Worm (Caenorhabditis elegans) whole organism, early embryonic: Measurements from ENCODE around the gene Y82E9BR.6.
"Not testable (repeated sequence)": the region's sequence is repeated elsewhere in the genome, so short reads cannot be mapped to it uniquely, and the experiment has no call there.

Experiments used
- B0310.2 ChIP-seq: sonication (generic microtip); optimal IDR thresholded peaks from 2 replicates; lab custom pipeline; 2016; ENCODE audit warnings: mild to moderate bottlenecking, missing genetic modification characterization, missing compliant biosample characterization
- F13C5.2 ChIP-seq: sonication (generic microtip); optimal IDR thresholded peaks from 2 replicates; lab custom pipeline; 2017; ENCODE audit warnings: mild to moderate bottlenecking, missing genetic modification characterization, inconsistent platforms, missing compliant biosample characterization
- aly-1 ChIP-seq: sonication (generic microtip); optimal IDR thresholded peaks from 2 replicates; lab custom pipeline; 2016; ENCODE audit warnings: missing genetic modification characterization, missing compliant biosample characterization
- ama-1 ChIP-seq: fragments of 150-350 bp; optimal IDR thresholded peaks from 2 replicates; lab custom pipeline; 2014
- ceh-13 ChIP-seq: fragments of 200-800 bp; sonication (Bioruptor generic); optimal IDR thresholded peaks from 2 replicates; lab custom pipeline; 2018; ENCODE audit warnings: mild to moderate bottlenecking, missing genetic modification characterization, missing compliant biosample characterization
- ceh-36 ChIP-seq: sonication (generic microtip); optimal IDR thresholded peaks from 2 replicates; lab custom pipeline; 2016; ENCODE audit warnings: missing genetic modification characterization, inconsistent platforms, missing compliant biosample characterization
- ets-7 ChIP-seq: sonication (generic microtip); optimal IDR thresholded peaks from 2 replicates; lab custom pipeline; 2016; ENCODE audit warnings: missing genotype, missing genetic modification characterization, missing compliant biosample characterization
- flt-1 ChIP-seq: fragments of 200-800 bp; sonication (Bioruptor generic); IDR thresholded peaks from 2 replicates; pipeline ENCODE4 v1.3.6; 2022; ENCODE audit warnings: missing genetic modification characterization, missing compliant biosample characterization
- hmbx-1 ChIP-seq: sonication (generic microtip); optimal IDR thresholded peaks from 2 replicates; lab custom pipeline; 2016; ENCODE audit warnings: mild to moderate bottlenecking, missing genetic modification characterization, missing compliant biosample characterization
- hmg-4 ChIP-seq: fragments of 200-800 bp; sonication (Bioruptor generic); optimal IDR thresholded peaks from 2 replicates; lab custom pipeline; 2018; ENCODE audit warnings: mild to moderate bottlenecking, missing genetic modification characterization, missing compliant biosample characterization
- hnd-1 ChIP-seq: sonication (generic microtip); optimal IDR thresholded peaks from 2 replicates; lab custom pipeline; 2016; ENCODE audit warnings: missing genetic modification characterization, missing compliant biosample characterization
- pes-1 ChIP-seq: fragments of 200-800 bp; sonication (Bioruptor generic); IDR thresholded peaks from 2 replicates; pipeline ENCODE4 v1.3.6; 2022; ENCODE audit warnings: missing genetic modification reagents, missing genetic modification characterization, missing compliant biosample characterization
- scrt-1 ChIP-seq: fragments of 200-800 bp; sonication (Bioruptor generic); IDR thresholded peaks from 2 replicates; pipeline ENCODE4 v1.3.6; 2022; ENCODE audit warnings: missing genetic modification characterization, missing compliant biosample characterization
- sea-1 ChIP-seq: fragments of 200-800 bp; sonication (Bioruptor generic); conservative IDR thresholded peaks from 2 replicates; pipeline ENCODE4 v1.3.6; 2022; ENCODE audit warnings: missing genetic modification characterization, missing compliant biosample characterization
- tbx-11 ChIP-seq: fragments of 200-800 bp; sonication (Bioruptor generic); IDR thresholded peaks from 2 replicates; pipeline ENCODE4 v1.3.6; 2022; ENCODE audit warnings: missing genetic modification characterization, missing compliant biosample characterization
- tbx-37 ChIP-seq: fragments of 200-800 bp; sonication (Bioruptor generic); conservative IDR thresholded peaks from 2 replicates; pipeline ENCODE4 v1.3.6; 2022; ENCODE audit warnings: missing genetic modification reagents, missing genetic modification characterization, missing compliant biosample characterization
- tra-4 ChIP-seq: sonication (generic microtip); optimal IDR thresholded peaks from 2 replicates; lab custom pipeline; 2017; ENCODE audit warnings: missing genetic modification characterization, missing compliant biosample characterization

Y82E9BR.6 gene

DNA sequence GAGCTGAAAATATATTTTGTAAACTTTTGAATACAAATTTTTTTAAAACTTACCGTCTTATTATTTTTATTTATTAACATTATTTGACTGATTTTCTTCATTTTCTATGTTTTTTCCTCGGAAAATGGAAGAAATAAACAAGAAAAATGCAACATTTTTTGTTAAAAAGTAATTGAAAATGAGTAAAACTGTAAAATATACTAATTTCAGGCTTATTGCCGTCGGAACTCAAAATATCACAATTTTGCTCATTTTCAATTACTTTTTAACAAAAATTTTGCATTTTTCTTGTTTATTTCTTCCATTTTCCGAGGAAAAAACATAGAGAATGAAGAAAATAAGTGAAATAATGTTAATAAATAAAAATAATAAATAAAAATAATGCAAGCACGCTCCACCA is 5.5 kb upstream of the Y82E9BR.6 start, which contains the start of gene Y82E9BR.10:
Gene Y82E9BR.10, minus strand, starts transcription at position 101 of the 400 bp plus-strand sequence.
- not testable (repeated sequence) for TF ChIP-seq hmbx-1 (tag; lab: Kevin White, UChicago); ets-7 (tag; lab: Kevin White, UChicago); ceh-13 (GFP tag; lab: Kevin White, UChicago)

ce11 chrIII:1377903-1378302 is 3.1 kb upstream of the Y82E9BR.6 start, which contains the start of gene pals-40:
TSS of gene pals-40 (minus strand) at chrIII:1378003.
- not testable (repeated sequence) for TF ChIP-seq sea-1 (GFP tag; lab: Robert Waterston, UW); tbx-11; hnd-1 (tag; lab: Kevin White, UChicago)

DNA sequence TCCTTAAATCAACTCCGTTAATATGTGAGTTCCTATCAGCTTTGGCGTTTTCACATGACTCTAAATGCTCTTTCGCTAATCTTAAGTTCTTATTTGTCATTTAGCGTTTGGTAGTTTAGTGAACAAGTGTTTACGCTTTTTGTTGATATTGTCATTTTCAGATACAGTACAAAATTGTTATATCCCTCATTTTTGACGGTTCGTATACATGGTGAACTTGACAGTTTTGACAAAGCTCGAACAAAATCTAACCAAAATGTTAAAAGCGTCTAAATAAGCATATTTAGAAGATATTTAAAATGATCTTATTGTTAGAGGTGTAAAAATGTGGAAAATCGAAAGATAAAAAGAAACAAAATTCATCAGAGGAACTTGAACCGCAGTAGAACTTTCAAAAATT is 2.5 kb downstream of the Y82E9BR.6 start:
- no peak for TF ChIP-seq B0310.2 (tag; lab: Kevin White, UChicago)
- TF ChIP-seq F13C5.2 (tag; lab: Kevin White, UChicago), result no peak
- TF ChIP-seq flt-1 (GFP tag; lab: Robert Waterston, UW), result no peak
- TF ChIP-seq sea-1 (GFP tag; lab: Robert Waterston, UW), result no peak
- TF ChIP-seq hmbx-1 (tag; lab: Kevin White, UChicago), result no peak
- no peak for TF ChIP-seq ama-1 (lab: Kevin White, UChicago)
- TF ChIP-seq ceh-13 (GFP tag; lab: Kevin White, UChicago), result no peak
- TF ChIP-seq hmg-4 (GFP tag; lab: Kevin White, UChicago), result no peak
- no peak for TF ChIP-seq ceh-36 (tag; lab: Kevin White, UChicago)
- no peak for TF ChIP-seq aly-1 (tag; lab: Kevin White, UChicago)
- no peak for TF ChIP-seq pes-1
- no peak for TF ChIP-seq scrt-1
- no peak for TF ChIP-seq tra-4
- TF ChIP-seq tbx-11, result no peak

- no peak for TF ChIP-seq hmbx-1 (tag; lab: Kevin White, UChicago)
- no peak for TF ChIP-seq pes-1
- no peak for TF ChIP-seq hmg-4 (GFP tag; lab: Kevin White, UChicago)
- no peak for TF ChIP-seq hnd-1 (tag; lab: Kevin White, UChicago)
- no peak for TF ChIP-seq tbx-37 (GFP tag; lab: Robert Waterston, UW)
- no peak for TF ChIP-seq F13C5.2 (tag; lab: Kevin White, UChicago)
- no peak for TF ChIP-seq scrt-1
- TF ChIP-seq aly-1 (tag; lab: Kevin White, UChicago), result no peak
- TF ChIP-seq ama-1 (lab: Kevin White, UChicago), result no peak
- no peak for TF ChIP-seq flt-1 (GFP tag; lab: Robert Waterston, UW)
- TF ChIP-seq tbx-11, result no peak
- no peak for TF ChIP-seq ets-7 (tag; lab: Kevin White, UChicago)
- TF ChIP-seq ceh-13 (GFP tag; lab: Kevin White, UChicago), result no peak
- TF ChIP-seq sea-1 (GFP tag; lab: Robert Waterston, UW), result no peak
- TF ChIP-seq ceh-36 (tag; lab: Kevin White, UChicago), result no peak
- TF ChIP-seq tra-4, result no peak
Measured at ce11 chrIII:1384092-1384491, 3.1 kb downstream of the Y82E9BR.6 start, which contains the start of the genes fbxa-138 and Y82E9BR.5. TSS of gene fbxa-138 (minus strand) at chrIII:1384252. TSS of gene Y82E9BR.5 (plus strand) at chrIII:1384370.

DNA sequence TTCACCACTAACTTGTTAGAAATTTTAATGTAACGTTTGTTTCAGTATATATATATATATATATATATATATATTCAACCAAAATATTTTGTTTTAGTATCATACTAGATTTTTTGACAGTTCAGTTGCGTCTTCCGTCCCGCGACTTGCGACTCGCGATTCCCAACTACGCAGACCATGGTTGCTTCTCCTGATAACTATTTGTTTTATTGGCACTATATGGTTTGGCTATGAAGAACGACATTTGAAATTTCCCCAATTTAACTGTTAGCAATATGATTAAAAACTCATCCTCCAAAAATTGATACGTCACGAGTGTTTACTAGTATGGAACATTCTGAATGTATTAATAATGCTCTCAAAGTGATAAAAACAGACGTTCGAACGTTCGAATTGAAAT is 3.7 kb downstream of the Y82E9BR.6 start:
- TF ChIP-seq tbx-11 (no peak), F13C5.2 (tag; lab: Kevin White, UChicago) (no peak)

- TF ChIP-seq ets-7 (tag; lab: Kevin White, UChicago) (no peak), sea-1 (GFP tag; lab: Robert Waterston, UW) (no peak), tra-4 (no peak), hmg-4 (GFP tag; lab: Kevin White, UChicago) (no peak)
Measured at ce11 chrIII:1388274-1389058, 7.4 kb downstream of the Y82E9BR.6 start, which contains the start of gene pals-20. TSS of gene pals-20 (minus strand) at chrIII:1388324.

DNA sequence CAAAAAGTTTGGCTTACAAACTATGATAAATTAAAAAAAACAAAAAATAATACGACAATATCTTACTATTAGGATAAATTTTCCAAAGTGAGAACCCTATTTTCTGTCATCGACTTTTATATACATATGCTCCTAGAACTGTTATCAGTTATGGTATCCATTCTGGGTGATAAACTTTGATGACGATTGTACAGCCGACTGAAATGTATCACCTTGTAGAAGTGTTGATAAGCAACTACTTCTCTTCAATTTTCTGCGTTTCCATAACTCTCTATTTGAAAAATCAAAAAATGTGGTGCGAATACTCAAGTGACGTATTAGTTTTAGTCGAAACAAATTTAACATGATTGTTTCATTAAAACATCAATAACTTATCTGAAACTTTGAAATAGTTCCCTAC is 9.0 kb downstream of the Y82E9BR.6 start:
- TF ChIP-seq F13C5.2 (tag; lab: Kevin White, UChicago), result no peak
- TF ChIP-seq hmg-4 (GFP tag; lab: Kevin White, UChicago), result no peak
- TF ChIP-seq hmbx-1 (tag; lab: Kevin White, UChicago), result no peak
- TF ChIP-seq scrt-1, result no peak
- TF ChIP-seq pes-1, result no peak
- TF ChIP-seq tbx-11, result no peak
- TF ChIP-seq ceh-13 (GFP tag; lab: Kevin White, UChicago), result no peak
- TF ChIP-seq flt-1 (GFP tag; lab: Robert Waterston, UW), result no peak
- TF ChIP-seq aly-1 (tag; lab: Kevin White, UChicago), result no peak
- no peak for TF ChIP-seq tbx-37 (GFP tag; lab: Robert Waterston, UW)
- no peak for TF ChIP-seq tra-4

DNA sequence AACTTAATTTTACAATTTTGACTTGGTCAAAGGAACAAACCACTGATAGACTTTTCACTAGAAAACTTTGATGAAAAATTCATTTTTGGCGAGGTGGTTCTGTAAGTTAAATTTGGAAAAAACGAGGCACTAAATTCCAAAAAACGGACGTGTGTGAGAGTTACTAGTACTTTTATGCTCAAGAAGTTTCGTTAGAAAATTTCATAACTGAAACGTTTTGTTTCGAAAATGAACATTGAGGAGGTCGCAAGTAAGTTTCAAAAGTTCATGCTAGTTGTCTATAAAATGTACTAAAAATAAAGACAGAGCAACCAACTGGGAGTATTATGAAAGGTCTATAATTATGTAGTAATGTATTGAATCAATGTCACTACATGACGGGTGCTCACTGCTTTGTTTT is 10.7 kb downstream of the Y82E9BR.6 start, which contains the start of gene pals-17:
Gene pals-17, minus strand, starts transcription at position 101 of the 400 bp plus-strand sequence.
- TF ChIP-seq tra-4 (no peak), scrt-1 (no peak), hmg-4 (GFP tag; lab: Kevin White, UChicago) (no peak), tbx-37 (GFP tag; lab: Robert Waterston, UW) (no peak), F13C5.2 (tag; lab: Kevin White, UChicago) (no peak), sea-1 (GFP tag; lab: Robert Waterston, UW) (no peak)
